Fruit fly (Drosophila melanogaster) whole organism, embryonic: ENCODE measurements around the gene CG3815.
A peak's percentile ranks its signal among the peaks of the same experiment; 100 is the strongest.

ENCODE experiments used
- CG10147 ChIP-seq: fragments of 200-800 bp; sonication (Bioruptor generic); optimal IDR thresholded peaks from 2 replicates; lab custom pipeline; 2019; ENCODE audit warnings: missing biosample characterization, mild to moderate bottlenecking, missing genetic modification characterization, moderate library complexity
- CG11723 ChIP-seq: fragments of 200-800 bp; sonication (Bioruptor generic); optimal IDR thresholded peaks from 2 replicates; lab custom pipeline; 2017; ENCODE audit warnings: missing biosample characterization, mild to moderate bottlenecking, missing genetic modification characterization
- CG12942 ChIP-seq: fragments of 200-800 bp; sonication (Bioruptor generic); optimal IDR thresholded peaks from 3 replicates; lab custom pipeline; 2016; ENCODE audit warnings: missing biosample characterization, missing genetic modification characterization
- CG14050 ChIP-seq: fragments of 200-800 bp; sonication (Bioruptor generic); IDR thresholded peaks from 3 replicates; pipeline ENCODE4 v1.3.6; 2022; ENCODE audit warnings: missing biosample characterization, missing genetic modification characterization
- CG1529 ChIP-seq: fragments of 200-800 bp; sonication (Bioruptor generic); optimal IDR thresholded peaks from 3 replicates; lab custom pipeline; 2018; ENCODE audit warnings: missing biosample characterization, missing genetic modification characterization
- CG15479 ChIP-seq: fragments of 200-800 bp; sonication (Bioruptor generic); optimal IDR thresholded peaks from 3 replicates; lab custom pipeline; 2019; ENCODE audit warnings: missing biosample characterization, mild to moderate bottlenecking, missing genetic modification characterization, moderate library complexity
- CG17328 ChIP-seq: fragments of 200-800 bp; sonication (Bioruptor generic); IDR thresholded peaks from 2 replicates; pipeline ENCODE4 v1.3.6; 2022; ENCODE audit warnings: missing biosample characterization, missing genetic modification characterization
- CG17829 ChIP-seq: fragments of 200-800 bp; optimal IDR thresholded peaks from 2 replicates; lab custom pipeline; 2019; ENCODE audit warnings: missing biosample characterization, mild to moderate bottlenecking, missing genetic modification characterization, moderate library complexity
- CG18011 ChIP-seq: fragments of 200-800 bp; sonication (Bioruptor generic); optimal IDR thresholded peaks from 2 replicates; lab custom pipeline; 2017; ENCODE audit warnings: missing biosample characterization, missing genetic modification characterization, mild to moderate bottlenecking, moderate library complexity, missing genotype
- CG18764 ChIP-seq: fragments of 200-800 bp; sonication (Bioruptor generic); optimal IDR thresholded peaks from 3 replicates; lab custom pipeline; 2016; ENCODE audit warnings: missing biosample characterization, missing genetic modification characterization
- CG2202 ChIP-seq: fragments of 200-800 bp; sonication (Bioruptor generic); optimal IDR thresholded peaks from 2 replicates; lab custom pipeline; 2018; ENCODE audit warnings: missing biosample characterization, mild to moderate bottlenecking, missing genetic modification characterization
- CG31441 ChIP-seq: fragments of 200-800 bp; sonication (Bioruptor generic); IDR thresholded peaks from 2 replicates; pipeline ENCODE4 v1.3.6; 2022; ENCODE audit warnings: missing biosample characterization, missing genetic modification characterization
- CG33213 ChIP-seq: fragments of 200-800 bp; sonication (Bioruptor generic); optimal IDR thresholded peaks from 3 replicates; lab custom pipeline; 2016; ENCODE audit warnings: missing biosample characterization, missing genetic modification characterization
- CG4282 ChIP-seq: fragments of 200-800 bp; sonication (Bioruptor generic); optimal IDR thresholded peaks from 2 replicates; lab custom pipeline; 2016; ENCODE audit warnings: missing biosample characterization, missing genetic modification characterization
- CG4328 ChIP-seq: fragments of 200-800 bp; sonication (Bioruptor generic); optimal IDR thresholded peaks from 3 replicates; lab custom pipeline; 2017; ENCODE audit warnings: missing biosample characterization, missing genetic modification reagents, missing genetic modification characterization
- CG5953 ChIP-seq: fragments of 200-800 bp; sonication (Bioruptor generic); IDR thresholded peaks from 2 replicates; pipeline ENCODE4 v1.3.6; 2022; ENCODE audit warnings: missing biosample characterization, missing genetic modification characterization
- CG6175 ChIP-seq: fragments of 200-800 bp; sonication (Bioruptor generic); IDR thresholded peaks from 3 replicates; pipeline ENCODE4 v1.3.6; 2022; ENCODE audit warnings: missing biosample characterization, missing genetic modification characterization
- CG7556 ChIP-seq: fragments of 200-800 bp; sonication (Bioruptor generic); optimal IDR thresholded peaks from 2 replicates; lab custom pipeline; 2017; ENCODE audit warnings: missing biosample characterization, mild to moderate bottlenecking, missing genetic modification characterization
- CG8089 ChIP-seq: fragments of 200-800 bp; sonication (Bioruptor generic); optimal IDR thresholded peaks from 3 replicates; lab custom pipeline; 2016; ENCODE audit warnings: missing biosample characterization, missing genetic modification characterization
- CG9932 ChIP-seq: fragments of 200-800 bp; sonication (Bioruptor generic); IDR thresholded peaks from 2 replicates; pipeline ENCODE4 v1.3.6; 2022; ENCODE audit warnings: missing biosample characterization, missing genetic modification characterization
- Hand ChIP-seq: fragments of 200-800 bp; sonication (Bioruptor generic); optimal IDR thresholded peaks from 2 replicates; lab custom pipeline; 2017; ENCODE audit warnings: mild to moderate bottlenecking, missing biosample characterization, missing genetic modification reagents, missing genetic modification characterization
- Hey ChIP-seq: fragments of 200-800 bp; sonication (Bioruptor generic); optimal IDR thresholded peaks from 3 replicates; lab custom pipeline; 2018; ENCODE audit warnings: missing biosample characterization, mild to moderate bottlenecking, missing genetic modification characterization
- Jarid2 ChIP-seq: fragments of 200-800 bp; sonication (Bioruptor generic); optimal IDR thresholded peaks from 3 replicates; lab custom pipeline; 2017; ENCODE audit warnings: mild to moderate bottlenecking, missing biosample characterization, missing genetic modification reagents, missing genetic modification characterization
- MTF-1 ChIP-seq: fragments of 200-800 bp; sonication (Bioruptor generic); optimal IDR thresholded peaks from 2 replicates; lab custom pipeline; 2018; ENCODE audit warnings: missing biosample characterization, mild to moderate bottlenecking, missing genetic modification characterization, borderline replicate concordance
- Mad ChIP-seq: fragments of 200-800 bp; sonication (Bioruptor generic); optimal IDR thresholded peaks from 2 replicates; lab custom pipeline; 2016; ENCODE audit warnings: missing biosample characterization, missing genetic modification characterization
- Nf-YB ChIP-seq: fragments of 200-800 bp; sonication (Bioruptor generic); optimal IDR thresholded peaks from 3 replicates; lab custom pipeline; 2019; ENCODE audit warnings: missing biosample characterization, mild to moderate bottlenecking, missing genetic modification characterization, moderate library complexity
- PHDP ChIP-seq: fragments of 200-800 bp; sonication (Bioruptor generic); optimal IDR thresholded peaks from 3 replicates; lab custom pipeline; 2018; ENCODE audit warnings: missing biosample characterization, mild to moderate bottlenecking, missing genetic modification characterization, moderate library complexity
- Poxn ChIP-seq: fragments of 200-800 bp; sonication (Bioruptor generic); IDR thresholded peaks from 2 replicates; pipeline ENCODE4 v1.3.6; 2022; ENCODE audit warnings: missing biosample characterization, missing genetic modification characterization
- Rx ChIP-seq: fragments of 200-800 bp; sonication (Bioruptor generic); IDR thresholded peaks from 2 replicates; pipeline ENCODE4 v1.3.6; 2022; ENCODE audit warnings: missing biosample characterization, missing genetic modification characterization
- Stat92E ChIP-seq, 3 experiments: fragments of >200 bp in 2 of 3; fragments of 200-800 bp in 1 of 3; sonication (Bioruptor generic) in 1 of 3; optimal IDR thresholded peaks; 2 replicates each; lab custom pipeline; 2017 to 2019; ENCODE audit warnings: missing biosample characterization in 3 of 3, missing genetic modification characterization in 3 of 3, mild to moderate bottlenecking in 1 of 3, moderate library complexity in 1 of 3
- ab ChIP-seq: fragments of 200-800 bp; sonication (Bioruptor generic); optimal IDR thresholded peaks from 2 replicates; lab custom pipeline; 2016; ENCODE audit warnings: missing biosample characterization, missing genetic modification characterization
- ase ChIP-seq: fragments of 200-800 bp; sonication (Bioruptor generic); IDR thresholded peaks from 3 replicates; pipeline ENCODE4 v1.3.6; 2022; ENCODE audit warnings: missing biosample characterization, missing genetic modification characterization
- bbx ChIP-seq: fragments of 200-800 bp; sonication (Bioruptor generic); IDR thresholded peaks from 2 replicates; pipeline ENCODE4 v1.3.6; 2022; ENCODE audit warnings: missing biosample characterization, missing genetic modification characterization; ENCODE audit not compliant: partially characterized antibody
- br ChIP-seq: fragments of >200 bp; optimal IDR thresholded peaks from 2 replicates; lab custom pipeline; 2017
- cas ChIP-seq: fragments of 200-800 bp; sonication (Bioruptor generic); IDR thresholded peaks from 2 replicates; pipeline ENCODE4 v1.3.6; 2022; ENCODE audit warnings: missing biosample characterization, missing genetic modification characterization
- croc ChIP-seq: fragments of 200-800 bp; sonication (Bioruptor generic); conservative IDR thresholded peaks from 3 replicates; pipeline ENCODE4 v1.3.6; 2022; ENCODE audit warnings: missing biosample characterization, missing genetic modification characterization
- crp ChIP-seq, 2 experiments: fragments of 200-800 bp; sonication (Bioruptor generic); optimal IDR thresholded peaks; 2 replicates in 1 of 2; 3 replicates in 1 of 2; lab custom pipeline; 2017; ENCODE audit warnings: missing biosample characterization in 2 of 2, missing genetic modification characterization in 2 of 2, mild to moderate bottlenecking in 1 of 2, moderate library complexity in 1 of 2
- eyg ChIP-seq: fragments of 200-800 bp; sonication (Bioruptor generic); optimal IDR thresholded peaks from 3 replicates; lab custom pipeline; 2016; ENCODE audit warnings: missing biosample characterization, missing genetic modification characterization
- ftz-f1 ChIP-seq: fragments of 200-800 bp; sonication (Bioruptor generic); optimal IDR thresholded peaks from 2 replicates; lab custom pipeline; 2016; ENCODE audit warnings: missing biosample characterization, missing genetic modification characterization
- gce ChIP-seq: fragments of 200-800 bp; sonication (Bioruptor generic); IDR thresholded peaks from 3 replicates; pipeline ENCODE4 v1.3.6; 2022; ENCODE audit warnings: missing biosample characterization, missing genetic modification characterization
- gcm2 ChIP-seq: fragments of 200-800 bp; sonication (Bioruptor generic); optimal IDR thresholded peaks from 2 replicates; lab custom pipeline; 2016; ENCODE audit warnings: missing biosample characterization, missing genetic modification characterization
- lbe ChIP-seq: fragments of 200-800 bp; sonication (Bioruptor generic); optimal IDR thresholded peaks from 2 replicates; lab custom pipeline; 2016; ENCODE audit warnings: missing biosample characterization, mild to moderate bottlenecking, missing genetic modification characterization
- onecut ChIP-seq: fragments of 200-800 bp; sonication (Bioruptor generic); IDR thresholded peaks from 2 replicates; pipeline ENCODE4 v1.3.6; 2022; ENCODE audit warnings: missing biosample characterization, missing genetic modification characterization
- org-1 ChIP-seq: fragments of 200-800 bp; sonication (Bioruptor generic); optimal IDR thresholded peaks from 2 replicates; lab custom pipeline; 2017; ENCODE audit warnings: missing biosample characterization, missing genetic modification characterization
- pfk ChIP-seq: fragments of 200-800 bp; sonication (Bioruptor generic); optimal IDR thresholded peaks from 2 replicates; lab custom pipeline; 2018; ENCODE audit warnings: missing biosample characterization, mild to moderate bottlenecking, missing genetic modification characterization, moderate library complexity
- pita ChIP-seq: fragments of 200-800 bp; sonication (Bioruptor generic); optimal IDR thresholded peaks from 2 replicates; lab custom pipeline; 2017; ENCODE audit warnings: missing biosample characterization, mild to moderate bottlenecking, missing genetic modification characterization
- repo ChIP-seq: fragments of 200-800 bp; sonication (Bioruptor generic); optimal IDR thresholded peaks from 2 replicates; lab custom pipeline; 2016; ENCODE audit warnings: missing biosample characterization, missing genetic modification characterization
- sim ChIP-seq: fragments of 200-800 bp; sonication (Bioruptor generic); IDR thresholded peaks from 2 replicates; pipeline ENCODE4 v1.3.6; 2022; ENCODE audit warnings: missing biosample characterization, missing genetic modification characterization
- unc-4 ChIP-seq: fragments of 200-800 bp; sonication (Bioruptor generic); IDR thresholded peaks from 2 replicates; pipeline ENCODE4 v1.3.6; 2022; ENCODE audit warnings: missing biosample characterization, missing genetic modification characterization; ENCODE audit not compliant: partially characterized antibody
- unpg ChIP-seq: fragments of 200-800 bp; sonication (Bioruptor generic); optimal IDR thresholded peaks from 3 replicates; lab custom pipeline; 2018; ENCODE audit warnings: missing biosample characterization, mild to moderate bottlenecking, missing genetic modification characterization, moderate library complexity
- zf30C ChIP-seq: fragments of 200-800 bp; sonication (Bioruptor generic); optimal IDR thresholded peaks from 3 replicates; lab custom pipeline; 2018; ENCODE audit warnings: missing biosample characterization, mild to moderate bottlenecking, missing genetic modification characterization

Gene CG3815

dm6 chrX:6295129-6295539 is at the start of gene CG3815, which contains the start of gene CG15891:
TSS of gene CG3815 (plus strand) at chrX:6295389.
TSS of gene CG15891 (minus strand) at chrX:6295345.
- TF ChIP-seq crp (GFP tag; optimal IDR thresholded peaks at IDR 0.05; lab: Kevin White, UChicago) (peak in 1 of 2 experiments; percentile 36), Hey (tag; lab: Kevin White, UChicago) (no peak), sim (no peak), MTF-1 (GFP tag; lab: Kevin White, UChicago) (no peak), Mad (peak; percentile 12), PHDP (tag; lab: Kevin White, UChicago) (no peak), CG12942 (GFP tag; lab: Kevin White, UChicago) (no peak), CG18011 (GFP tag; lab: Kevin White, UChicago) (no peak), ab (GFP tag; lab: Kevin White, UChicago) (no peak), pita (GFP tag; lab: Kevin White, UChicago) (no peak), zf30C (GFP tag; lab: Kevin White, UChicago) (no peak), unpg (peak; percentile 44), CG18764 (GFP tag; lab: Kevin White, UChicago) (no peak), ase (GFP tag; lab: Robert Waterston, UW) (no peak), CG11723 (no peak), Nf-YB (GFP tag; lab: Kevin White, UChicago) (peak; percentile 3), CG9932 (peak; percentile 74), Rx (GFP tag; lab: Robert Waterston, UW) (peak; percentile 51; the same call in 1 of the 2 replicates), CG5953 (no peak), repo (GFP tag; lab: Kevin White, UChicago) (peak; percentile 4), CG10147 (GFP tag; lab: Kevin White, UChicago) (peak; percentile 42), CG15479 (GFP tag; lab: Kevin White, UChicago) (no peak), CG17328 (no peak), cas (GFP tag; lab: Robert Waterston, UW) (no peak), CG4328 (no peak), CG4282 (GFP tag; lab: Kevin White, UChicago) (no peak), eyg (peak; percentile 13), CG33213 (GFP tag; lab: Kevin White, UChicago) (peak; percentile 16), Jarid2 (no peak), CG1529 (GFP tag; lab: Kevin White, UChicago) (no peak), lbe (GFP tag; lab: Kevin White, UChicago) (no peak), CG7556 (GFP tag; lab: Kevin White, UChicago) (peak; percentile 42), bbx (GFP tag; lab: Robert Waterston, UW) (no peak), onecut (GFP tag; lab: Robert Waterston, UW) (peak; percentile 34; the same call in 1 of the 2 replicates), CG8089 (GFP tag; lab: Kevin White, UChicago) (no peak), unc-4 (GFP tag; lab: Robert Waterston, UW) (peak; percentile 59; the same call in 1 of the 2 replicates), pfk (no peak), CG31441 (no peak; the same call in 1 of the 2 replicates), br (lab: Kevin White, UChicago) (no peak), CG6175 (GFP tag; lab: Robert Waterston, UW) (no peak), CG2202 (tag; lab: Kevin White, UChicago) (no peak), CG14050 (GFP tag; lab: Robert Waterston, UW) (no peak), CG17829 (tag; lab: Kevin White, UChicago) (peak; percentile 46), Stat92E (GFP tag; optimal IDR thresholded peaks at IDR 0.05; lab: Kevin White, UChicago) (no peak), Poxn (GFP tag; lab: Robert Waterston, UW) (no peak), org-1 (GFP tag; lab: Kevin White, UChicago) (no peak), Hand (GFP tag; lab: Kevin White, UChicago) (no peak), croc (GFP tag; lab: Robert Waterston, UW) (peak; percentile 33; the same call in 1 of the 3 replicates), gcm2 (GFP tag; lab: Kevin White, UChicago) (no peak), ftz-f1 (no peak), gce (GFP tag; lab: Robert Waterston, UW) (no peak)
